Worm (Caenorhabditis elegans): Measurements from ENCODE around the gene Y37E11B.1.

- TF ChIP-seq cnd-1 (tag; optimal IDR thresholded peaks at IDR 0.05) = no peak
- no peak for TF ChIP-seq nhr-76 (tag; optimal IDR thresholded peaks at IDR 0.05)
Observed at ce11 chrIV:3626447-3626846, 47.0 kb downstream of the Y37E11B.1 start.
